Fruit fly (Drosophila melanogaster): ENCODE results near the gene CG34367.
A peak's percentile ranks its signal among the peaks of the same experiment; 100 is the strongest.

Gene CG34367

dm6 chr2L:10303786-10304185 is 49.9 kb downstream of the CG34367 start, which contains the start of gene nmd (continued):
- TF ChIP-seq CoRest (tag; optimal IDR thresholded peaks at IDR 0.05): peak; percentile 24
- TF ChIP-seq CG7372 (GFP tag; IDR thresholded peaks at IDR 0.05): no peak
- no peak for TF ChIP-seq D19B (GFP tag; optimal IDR thresholded peaks at IDR 0.05)
- no peak for TF ChIP-seq cwo (GFP tag; optimal IDR thresholded peaks at IDR 0.05)
- no peak for TF ChIP-seq CG13296 (GFP tag; optimal IDR thresholded peaks at IDR 0.05)
- TF ChIP-seq CG17829 (tag; optimal IDR thresholded peaks at IDR 0.05): peak; percentile 13
- no peak for TF ChIP-seq seq (GFP tag; IDR thresholded peaks at IDR 0.05)
- TF ChIP-seq gsb-n (tag; optimal IDR thresholded peaks at IDR 0.05): no peak
- TF ChIP-seq CG4282 (GFP tag; optimal IDR thresholded peaks at IDR 0.05): no peak
- peak; percentile 31 for TF ChIP-seq Nf-YC (tag; optimal IDR thresholded peaks at IDR 0.05)
- TF ChIP-seq unpg (GFP tag; optimal IDR thresholded peaks at IDR 0.05): no peak
- TF ChIP-seq CG3163 (GFP tag; optimal IDR thresholded peaks at IDR 0.05): no peak
- no peak for TF ChIP-seq lbe (GFP tag; optimal IDR thresholded peaks at IDR 0.05)
- TF ChIP-seq sima (GFP tag; optimal IDR thresholded peaks at IDR 0.05): no peak
- TF ChIP-seq Meics (GFP tag; optimal IDR thresholded peaks at IDR 0.05): no peak
- TF ChIP-seq B-H1 (GFP tag; IDR thresholded peaks at IDR 0.05): no peak
- peak; percentile 51 for TF ChIP-seq Max (GFP tag; optimal IDR thresholded peaks at IDR 0.05)
- no peak for TF ChIP-seq Atf6 (GFP tag; IDR thresholded peaks at IDR 0.05)
- peak; percentile 24 for TF ChIP-seq nom (GFP tag; optimal IDR thresholded peaks at IDR 0.05)
- TF ChIP-seq Med (GFP tag): no peak
- TF ChIP-seq oc (tag; optimal IDR thresholded peaks at IDR 0.05): no peak
- no peak for TF ChIP-seq exex (tag; optimal IDR thresholded peaks at IDR 0.05)
- peak; percentile 33 for TF ChIP-seq CG2120 (GFP tag; optimal IDR thresholded peaks at IDR 0.05)
- no peak for TF ChIP-seq Hey (tag; optimal IDR thresholded peaks at IDR 0.05)
- no peak for TF ChIP-seq kah (GFP tag; optimal IDR thresholded peaks at IDR 0.05)
- TF ChIP-seq hth (optimal IDR thresholded peaks at IDR 0.05): no peak
- TF ChIP-seq mirr (GFP tag; optimal IDR thresholded peaks at IDR 0.05): no peak
- no peak for TF ChIP-seq scrt (GFP tag; optimal IDR thresholded peaks at IDR 0.05)
- no peak for TF ChIP-seq Spps (tag; optimal IDR thresholded peaks at IDR 0.05)
- TF ChIP-seq CG8765 (GFP tag; IDR thresholded peaks at IDR 0.05): no peak
- no peak for TF ChIP-seq ro (GFP tag; IDR thresholded peaks at IDR 0.05)
- TF ChIP-seq CG11504 (tag; optimal IDR thresholded peaks at IDR 0.05): no peak
- TF ChIP-seq CG8290 (GFP tag; optimal IDR thresholded peaks at IDR 0.05): peak; percentile 73
- peak in 1 of 2 experiments; percentile 22 for TF ChIP-seq CG8290 (tag; optimal IDR thresholded peaks at IDR 0.05)
- TF ChIP-seq en (GFP tag; optimal IDR thresholded peaks at IDR 0.05): no peak
- TF ChIP-seq Fer3 (tag; optimal IDR thresholded peaks at IDR 0.05): no peak
- no peak for TF ChIP-seq CG13624 (GFP tag; optimal IDR thresholded peaks at IDR 0.05)
- no peak for TF ChIP-seq fru (optimal IDR thresholded peaks at IDR 0.05)
- no peak for TF ChIP-seq CG18262 (tag; optimal IDR thresholded peaks at IDR 0.05)
- no peak for TF ChIP-seq cato (GFP tag; optimal IDR thresholded peaks at IDR 0.05; ENCODE audit: borderline replicate concordance)
- TF ChIP-seq CG1792 (GFP tag; optimal IDR thresholded peaks at IDR 0.05): no peak
- TF ChIP-seq ken (GFP tag; IDR thresholded peaks at IDR 0.05): 0 out of 3 replicates have a peak, but pooled peaks have one; percentile 9
- TF ChIP-seq CG7987 (GFP tag; optimal IDR thresholded peaks at IDR 0.05): peak; percentile 17
- TF ChIP-seq CG12236 (GFP tag; optimal IDR thresholded peaks at IDR 0.05): no peak
- TF ChIP-seq CG18011 (GFP tag; optimal IDR thresholded peaks at IDR 0.05): no peak
- no peak for TF ChIP-seq CG4360 (GFP tag; IDR thresholded peaks at IDR 0.05)
- TF ChIP-seq nerfin-2 (GFP tag; IDR thresholded peaks at IDR 0.05; ENCODE audit: partially characterized antibody): no peak
- no peak for TF ChIP-seq Nf-YA (GFP tag; IDR thresholded peaks at IDR 0.05)
- no peak for TF ChIP-seq wdn (GFP tag; IDR thresholded peaks at IDR 0.05)
- no peak for TF ChIP-seq CG4707 (GFP tag; optimal IDR thresholded peaks at IDR 0.05)
- no peak for TF ChIP-seq wek (GFP tag; optimal IDR thresholded peaks at IDR 0.05)
- TF ChIP-seq ATbp (GFP tag; optimal IDR thresholded peaks at IDR 0.05): no peak
- no peak for TF ChIP-seq E2f1 (GFP tag; IDR thresholded peaks at IDR 0.05)

All from whole organism, embryonic.